Worm (Caenorhabditis elegans): ENCODE measurements around the gene nhr-107.

Gene nhr-107

ce11 chrV:6949770-6950169 lies 47.1 kb downstream of the nhr-107 start, which contains the start of gene Y57E12B.11:
Gene Y57E12B.11 (minus strand): TSS chrV:6949870.
- no peak for TF ChIP-seq F10E7.11 (tag; optimal IDR thresholded peaks at IDR 0.05)

- TF ChIP-seq lir-1 (GFP tag; conservative IDR thresholded peaks at IDR 0.05) (no peak), F23B12.7 (tag; optimal IDR thresholded peaks at IDR 0.05; ENCODE audit: insufficient read depth) (no peak), dox-1 (GFP tag; IDR thresholded peaks at IDR 0.05) (no peak), B0019.2 (GFP tag; conservative IDR thresholded peaks at IDR 0.05) (no peak), F49E8.2 (tag; optimal IDR thresholded peaks at IDR 0.05; ENCODE audit: insufficient read depth) (no peak), hlh-26 (GFP tag; conservative IDR thresholded peaks at IDR 0.05) (no peak), pbrm-1 (GFP tag; IDR thresholded peaks at IDR 0.05) (no peak), nfya-1 (tag; optimal IDR thresholded peaks at IDR 0.05; ENCODE audit: borderline replicate concordance, insufficient read depth) (no peak), T07F8.4 (tag; optimal IDR thresholded peaks at IDR 0.05) (no peak), ztf-25 (GFP tag; IDR thresholded peaks at IDR 0.05) (no peak), unc-130 (GFP tag; optimal IDR thresholded peaks at IDR 0.05) (no peak), chd-7 (tag; optimal IDR thresholded peaks at IDR 0.05) (no peak), let-526 (GFP tag; IDR thresholded peaks at IDR 0.05) (no peak), akir-1 (GFP tag; optimal IDR thresholded peaks at IDR 0.05) (no peak), tlf-1 (GFP tag; optimal IDR thresholded peaks at IDR 0.05) (no peak), zfh-2 (GFP tag; conservative IDR thresholded peaks at IDR 0.05) (no peak), egrh-3 (GFP tag; IDR thresholded peaks at IDR 0.05) (no peak), cebp-1 (GFP tag; IDR thresholded peaks at IDR 0.05) (no peak), cebp-1 (tag; optimal IDR thresholded peaks at IDR 0.05) (no peak)
Measured at ce11 chrV:6948225-6948624, 48.7 kb downstream of the nhr-107 start, which contains the start of gene Y57E12B.1. Gene Y57E12B.1 (plus strand): TSS chrV:6948525.

- no peak for TF ChIP-seq lag-1 (GFP tag; IDR thresholded peaks at IDR 0.05)
- no peak for TF ChIP-seq C06A6.2 (GFP tag; conservative IDR thresholded peaks at IDR 0.05)
- no peak for TF ChIP-seq hsf-1 (GFP tag; IDR thresholded peaks at IDR 0.05)
- TF ChIP-seq madf-6 (GFP tag; IDR thresholded peaks at IDR 0.05) = no peak
- TF ChIP-seq nhr-90 (tag; optimal IDR thresholded peaks at IDR 0.05) = no peak
- no peak for TF ChIP-seq hlh-26 (GFP tag; conservative IDR thresholded peaks at IDR 0.05)
- TF ChIP-seq tlf-1 (GFP tag; optimal IDR thresholded peaks at IDR 0.05) = no peak
- TF ChIP-seq nfyb-1 (GFP tag; IDR thresholded peaks at IDR 0.05) = no peak
- no peak for TF ChIP-seq lsl-1 (GFP tag; optimal IDR thresholded peaks at IDR 0.05)
Measured at ce11 chrV:6947442-6947841, 49.4 kb downstream of the nhr-107 start, which contains the start of gene Y57E12B.4. Gene Y57E12B.4 (minus strand): TSS chrV:6947542.
